Fruit fly (Drosophila melanogaster) whole organism, embryonic: ENCODE results near the gene peng.

Experiments used
- Aef1 ChIP-seq: fragments of 200-800 bp; sonication (Bioruptor generic); IDR thresholded peaks from 3 replicates; pipeline ENCODE4 v1.3.6; 2022; ENCODE audit warnings: missing biosample characterization, missing genetic modification characterization
- B-H2 ChIP-seq: fragments of 200-800 bp; sonication (Bioruptor generic); optimal IDR thresholded peaks from 2 replicates; lab custom pipeline; 2018; ENCODE audit warnings: missing biosample characterization, mild to moderate bottlenecking, missing genetic modification characterization
- CG10979 ChIP-seq: fragments of 200-800 bp; sonication (Bioruptor generic); optimal IDR thresholded peaks from 2 replicates; lab custom pipeline; 2018; ENCODE audit warnings: missing biosample characterization, mild to moderate bottlenecking, missing genetic modification characterization, moderate library complexity
- CG12155 ChIP-seq: fragments of 200-800 bp; sonication (Bioruptor generic); optimal IDR thresholded peaks from 3 replicates; lab custom pipeline; 2016; ENCODE audit warnings: missing biosample characterization, missing genetic modification characterization
- CG12299 ChIP-seq: fragments of 200-800 bp; sonication (Bioruptor generic); optimal IDR thresholded peaks from 2 replicates; lab custom pipeline; 2018; ENCODE audit warnings: missing biosample characterization, mild to moderate bottlenecking, missing genetic modification characterization
- CG12391 ChIP-seq: fragments of 200-800 bp; sonication (Bioruptor generic); optimal IDR thresholded peaks from 3 replicates; lab custom pipeline; 2018; ENCODE audit warnings: missing biosample characterization, mild to moderate bottlenecking, missing genetic modification characterization, moderate library complexity
- CG13894 ChIP-seq: fragments of 200-800 bp; sonication (Bioruptor generic); optimal IDR thresholded peaks from 3 replicates; lab custom pipeline; 2018; ENCODE audit warnings: missing biosample characterization, mild to moderate bottlenecking, missing genetic modification characterization, moderate library complexity
- CG14014 ChIP-seq: fragments of 200-800 bp; sonication (Bioruptor generic); IDR thresholded peaks from 2 replicates; pipeline ENCODE4 v1.3.6; 2022; ENCODE audit warnings: missing biosample characterization, missing genetic modification characterization
- CG14441 ChIP-seq: fragments of 200-800 bp; sonication (Bioruptor generic); IDR thresholded peaks from 2 replicates; pipeline ENCODE4 v1.3.6; 2022; ENCODE audit warnings: missing biosample characterization, missing genetic modification characterization
- CG1647 ChIP-seq: fragments of 200-800 bp; sonication (Bioruptor generic); optimal IDR thresholded peaks from 3 replicates; lab custom pipeline; 2016; ENCODE audit warnings: missing biosample characterization, missing genetic modification characterization
- CG17385 ChIP-seq: fragments of 200-800 bp; sonication (Bioruptor generic); optimal IDR thresholded peaks from 3 replicates; lab custom pipeline; 2018; ENCODE audit warnings: missing biosample characterization, mild to moderate bottlenecking, missing genetic modification characterization
- CG17568 ChIP-seq: fragments of 200-800 bp; sonication (Bioruptor generic); optimal IDR thresholded peaks from 2 replicates; lab custom pipeline; 2018; ENCODE audit warnings: missing biosample characterization, mild to moderate bottlenecking, missing genetic modification characterization, moderate library complexity
- CG1792 ChIP-seq: fragments of 200-800 bp; sonication (Bioruptor generic); optimal IDR thresholded peaks from 2 replicates; lab custom pipeline; 2016; ENCODE audit warnings: missing biosample characterization, missing genetic modification characterization
- CG2889 ChIP-seq: fragments of 200-800 bp; sonication (Bioruptor generic); IDR thresholded peaks from 3 replicates; pipeline ENCODE4 v1.3.6; 2022; ENCODE audit warnings: missing biosample characterization, missing genetic modification characterization
- CG30403 ChIP-seq: fragments of 200-800 bp; sonication (Bioruptor generic); optimal IDR thresholded peaks from 3 replicates; lab custom pipeline; 2016; ENCODE audit warnings: missing biosample characterization, missing genetic modification characterization
- CG31441 ChIP-seq: fragments of 200-800 bp; sonication (Bioruptor generic); IDR thresholded peaks from 2 replicates; pipeline ENCODE4 v1.3.6; 2022; ENCODE audit warnings: missing biosample characterization, missing genetic modification characterization
- CG3407 ChIP-seq: fragments of 200-800 bp; sonication (Bioruptor generic); optimal IDR thresholded peaks from 2 replicates; lab custom pipeline; 2018; ENCODE audit warnings: missing biosample characterization, mild to moderate bottlenecking, missing genetic modification characterization
- CG6683 ChIP-seq: fragments of 200-800 bp; sonication (Bioruptor generic); optimal IDR thresholded peaks from 2 replicates; lab custom pipeline; 2017; ENCODE audit warnings: missing biosample characterization, mild to moderate bottlenecking, missing genetic modification characterization, missing genetic modification reagents
- CG7987 ChIP-seq: fragments of 200-800 bp; sonication (Bioruptor generic); optimal IDR thresholded peaks from 2 replicates; lab custom pipeline; 2018; ENCODE audit warnings: missing biosample characterization, mild to moderate bottlenecking, missing genetic modification characterization, moderate library complexity
- CG9215 ChIP-seq: fragments of 200-800 bp; sonication (Bioruptor generic); IDR thresholded peaks from 2 replicates; pipeline ENCODE4 v1.3.6; 2022; ENCODE audit warnings: missing biosample characterization, missing genetic modification characterization
- CG9932 ChIP-seq: fragments of 200-800 bp; sonication (Bioruptor generic); IDR thresholded peaks from 2 replicates; pipeline ENCODE4 v1.3.6; 2022; ENCODE audit warnings: missing biosample characterization, missing genetic modification characterization
- D19A ChIP-seq: fragments of 200-800 bp; optimal IDR thresholded peaks from 3 replicates; lab custom pipeline; 2019; ENCODE audit warnings: missing biosample characterization, mild to moderate bottlenecking, missing genetic modification characterization, moderate library complexity
- Dfd ChIP-seq, 2 experiments: fragments of >200 bp; optimal IDR thresholded peaks; 2 replicates each; lab custom pipeline; 2017; ENCODE audit warnings: missing biosample characterization in 2 of 2, missing genetic modification characterization in 2 of 2
- Fer3 ChIP-seq: fragments of 200-800 bp; sonication (Bioruptor generic); optimal IDR thresholded peaks from 2 replicates; lab custom pipeline; 2018; ENCODE audit warnings: missing biosample characterization, mild to moderate bottlenecking, missing genetic modification characterization, moderate library complexity
- HLH3B ChIP-seq: fragments of 200-800 bp; sonication (Bioruptor generic); IDR thresholded peaks from 2 replicates; pipeline ENCODE4 v1.3.6; 2022; ENCODE audit warnings: missing biosample characterization, missing genetic modification characterization
- Lim3 ChIP-seq: fragments of 200-800 bp; sonication (Bioruptor generic); IDR thresholded peaks from 2 replicates; pipeline ENCODE4 v1.3.6; 2022; ENCODE audit warnings: missing biosample characterization, missing genetic modification characterization
- MBD-R2 ChIP-seq: fragments of 200-800 bp; sonication (Bioruptor generic); IDR thresholded peaks from 2 replicates; pipeline ENCODE4 v1.3.6; 2022; ENCODE audit warnings: missing biosample characterization, missing genetic modification characterization
- Mrtf ChIP-seq: fragments of 200-800 bp; sonication (Bioruptor generic); IDR thresholded peaks from 3 replicates; pipeline ENCODE4 v1.3.6; 2022; ENCODE audit warnings: missing biosample characterization, missing genetic modification characterization
- Neu2 ChIP-seq: fragments of 200-800 bp; sonication (Bioruptor generic); optimal IDR thresholded peaks from 3 replicates; lab custom pipeline; 2016; ENCODE audit warnings: missing biosample characterization, missing genetic modification characterization, borderline replicate concordance
- Sin3A ChIP-seq: fragments of >200 bp; optimal IDR thresholded peaks from 2 replicates; lab custom pipeline; 2018
- Sry-δ ChIP-seq: fragments of 200-800 bp; sonication (Bioruptor generic); optimal IDR thresholded peaks from 2 replicates; lab custom pipeline; 2016; ENCODE audit warnings: missing biosample characterization, missing genetic modification characterization
- YL-1 ChIP-seq: fragments of 200-800 bp; sonication (Bioruptor generic); optimal IDR thresholded peaks from 3 replicates; lab custom pipeline; 2017; ENCODE audit warnings: missing biosample characterization, mild to moderate bottlenecking, missing genetic modification characterization
- abd-A ChIP-seq: fragments of 200-800 bp; sonication (Bioruptor generic); optimal IDR thresholded peaks from 3 replicates; lab custom pipeline; 2019; ENCODE audit warnings: missing biosample characterization, mild to moderate bottlenecking, missing genetic modification characterization, moderate library complexity
- bcd ChIP-seq: fragments of 200-800 bp; sonication (Bioruptor generic); optimal IDR thresholded peaks from 2 replicates; lab custom pipeline; 2017; ENCODE audit warnings: missing biosample characterization, mild to moderate bottlenecking, missing genetic modification characterization
- chinmo ChIP-seq: fragments of 200-800 bp; sonication (Bioruptor generic); IDR thresholded peaks from 4 replicates; pipeline ENCODE4 v1.3.6; 2022; ENCODE audit warnings: missing biosample characterization, missing genetic modification characterization; ENCODE audit not compliant: partially characterized antibody
- dm ChIP-seq: fragments of 200-800 bp; sonication (Bioruptor generic); optimal IDR thresholded peaks from 3 replicates; lab custom pipeline; 2016; ENCODE audit warnings: missing biosample characterization, missing genetic modification characterization
- eve ChIP-seq, 2 experiments: fragments of >200 bp; optimal IDR thresholded peaks; 2 replicates each; lab custom pipeline; 2017; ENCODE audit warnings: missing biosample characterization in 2 of 2, missing genetic modification characterization in 2 of 2
- her ChIP-seq: fragments of 200-800 bp; sonication (Bioruptor generic); optimal IDR thresholded peaks from 2 replicates; lab custom pipeline; 2016; ENCODE audit warnings: missing biosample characterization, missing genetic modification characterization
- hkb ChIP-seq, 2 experiments: fragments of 200-800 bp in 1 of 2; fragments of >200 bp in 1 of 2; sonication (Bioruptor generic) in 1 of 2; IDR thresholded peaks in 1 of 2; optimal IDR thresholded peaks in 1 of 2; 2 replicates each; pipeline versions ENCODE4 v1.3.6 to Lab custom; 2017 to 2022; ENCODE audit warnings: missing biosample characterization in 1 of 2, missing genetic modification characterization in 1 of 2
- maf-S ChIP-seq: fragments of 200-800 bp; sonication (Bioruptor generic); optimal IDR thresholded peaks from 2 replicates; lab custom pipeline; 2016; ENCODE audit warnings: missing biosample characterization, missing genetic modification characterization
- nom ChIP-seq: fragments of 200-800 bp; sonication (Bioruptor generic); optimal IDR thresholded peaks from 2 replicates; lab custom pipeline; 2017; ENCODE audit warnings: missing biosample characterization, missing genetic modification characterization, mild to moderate bottlenecking, moderate library complexity, missing genetic modification reagents
- pan ChIP-seq, 4 experiments: fragments of >200 bp in 3 of 4; fragments of 200-800 bp in 1 of 4; sonication (Bioruptor generic) in 1 of 4; optimal IDR thresholded peaks in 3 of 4; IDR thresholded peaks in 1 of 4; 2 replicates each; pipeline versions ENCODE4 v1.3.6 to Lab custom; 2017 to 2022; ENCODE audit warnings: missing biosample characterization in 2 of 4, missing genetic modification characterization in 2 of 4, mixed read lengths in 1 of 4
- pho ChIP-seq: fragments of 200-800 bp; sonication (Bioruptor generic); optimal IDR thresholded peaks from 2 replicates; lab custom pipeline; 2016; ENCODE audit warnings: missing biosample characterization, missing genetic modification characterization
- ssp ChIP-seq: fragments of 200-800 bp; sonication (Bioruptor generic); IDR thresholded peaks from 2 replicates; pipeline ENCODE4 v1.3.6; 2022; ENCODE audit warnings: missing biosample characterization, missing genetic modification characterization
- sug ChIP-seq: fragments of 200-800 bp; optimal IDR thresholded peaks from 2 replicates; lab custom pipeline; 2019; ENCODE audit warnings: missing biosample characterization, mild to moderate bottlenecking, missing genetic modification characterization, moderate library complexity
- tgo ChIP-seq: fragments of 200-800 bp; sonication (Bioruptor generic); IDR thresholded peaks from 3 replicates; pipeline ENCODE4 v1.3.6; 2022; ENCODE audit warnings: missing biosample characterization, missing genetic modification characterization
- ttk ChIP-seq: fragments of 200-800 bp; sonication (Bioruptor generic); IDR thresholded peaks from 2 replicates; pipeline ENCODE4 v2.1.2; 2022; ENCODE audit warnings: missing biosample characterization, missing genetic modification characterization
- unc-4 ChIP-seq: fragments of 200-800 bp; sonication (Bioruptor generic); IDR thresholded peaks from 2 replicates; pipeline ENCODE4 v1.3.6; 2022; ENCODE audit warnings: missing biosample characterization, missing genetic modification characterization; ENCODE audit not compliant: partially characterized antibody
- zen2 ChIP-seq: fragments of 200-800 bp; sonication (Bioruptor generic); IDR thresholded peaks from 3 replicates; pipeline ENCODE4 v1.3.6; 2022; ENCODE audit warnings: missing biosample characterization, missing genetic modification characterization; ENCODE audit not compliant: partially characterized antibody

Gene peng

dm6 chrX:21345036-21345500 is 4.6 kb downstream of the peng start, which contains the start of gene dod (continued):
- peak; percentile 53 for TF ChIP-seq sug (tag; lab: Kevin White, UChicago)
- TF ChIP-seq dm (GFP tag; lab: Kevin White, UChicago), result peak; percentile 80
- peak; percentile 53; the same call in 1 of the 3 replicates for TF ChIP-seq zen2
- peak; percentile 11 for TF ChIP-seq CG10979 (tag; lab: Kevin White, UChicago)
- peak; percentile 47 for TF ChIP-seq B-H2 (GFP tag; lab: Kevin White, UChicago)
- TF ChIP-seq CG17568 (GFP tag; lab: Kevin White, UChicago), result no peak
- peak; percentile 7 for TF ChIP-seq CG6683 (GFP tag; lab: Kevin White, UChicago)
- peak; percentile 48; the same call in 1 of the 2 replicates for TF ChIP-seq CG14014
- peak; percentile 26 for TF ChIP-seq nom (GFP tag; lab: Kevin White, UChicago)
- TF ChIP-seq eve (GFP tag; optimal IDR thresholded peaks at IDR 0.05; lab: Kevin White, UChicago), result no peak
- TF ChIP-seq hkb (optimal IDR thresholded peaks at IDR 0.05; lab: Kevin White, UChicago), result no peak
- TF ChIP-seq hkb (GFP tag; IDR thresholded peaks at IDR 0.05; lab: Robert Waterston, UW), result peak; percentile 41; the same call in 1 of the 2 replicates
- peak; percentile 73 for TF ChIP-seq CG9932 (GFP tag; lab: Robert Waterston, UW)
- 0 out of 3 replicates have a peak, but pooled peaks have one; percentile 9 for TF ChIP-seq CG2889 (GFP tag; lab: Robert Waterston, UW)
- TF ChIP-seq abd-A, result no peak
- TF ChIP-seq YL-1 (GFP tag; lab: Kevin White, UChicago), result peak; percentile 82
- TF ChIP-seq CG9215, result peak; percentile 30; the same call in 1 of the 2 replicates
- no peak for TF ChIP-seq CG7987 (GFP tag; lab: Kevin White, UChicago)
- TF ChIP-seq CG12299 (tag; lab: Kevin White, UChicago), result no peak
- peak; percentile 54 for TF ChIP-seq CG17385 (GFP tag; lab: Kevin White, UChicago)
- TF ChIP-seq CG1792 (GFP tag; lab: Kevin White, UChicago), result peak; percentile 25
- peak; percentile 63 for TF ChIP-seq pho (GFP tag; lab: Kevin White, UChicago)
- peak; percentile 67 for TF ChIP-seq CG13894 (tag; lab: Kevin White, UChicago)
- TF ChIP-seq tgo (GFP tag; lab: Robert Waterston, UW), result no peak; the same call in 2 of the 3 replicates
- TF ChIP-seq CG12391, result peak; percentile 63
- no peak for TF ChIP-seq maf-S (GFP tag; lab: Kevin White, UChicago)
- TF ChIP-seq unc-4 (GFP tag; lab: Robert Waterston, UW), result peak; percentile 79
- TF ChIP-seq chinmo (GFP tag; lab: Robert Waterston, UW), result peak; percentile 73; the same call in 1 of the 4 replicates
- no peak for TF ChIP-seq CG1647
- peak; percentile 20 for TF ChIP-seq CG12155 (GFP tag; lab: Kevin White, UChicago)
- TF ChIP-seq ssp (GFP tag; lab: Robert Waterston, UW), result no peak
- TF ChIP-seq bcd (GFP tag; lab: Kevin White, UChicago), result peak; percentile 39
- no peak for TF ChIP-seq CG3407 (GFP tag; lab: Kevin White, UChicago)
- peak; percentile 37; the same call in 1 of the 2 replicates for TF ChIP-seq CG14441 (GFP tag; lab: Robert Waterston, UW)
- no peak for TF ChIP-seq Dfd (GFP tag; optimal IDR thresholded peaks at IDR 0.05; lab: Kevin White, UChicago)
- TF ChIP-seq Neu2 (GFP tag; lab: Kevin White, UChicago), result no peak
- TF ChIP-seq D19A (tag; lab: Kevin White, UChicago), result no peak
- peak; percentile 82 for TF ChIP-seq Sry-δ
- TF ChIP-seq HLH3B, result no peak
- no peak for TF ChIP-seq Aef1
- TF ChIP-seq MBD-R2 (GFP tag; lab: Robert Waterston, UW), result peak; percentile 98
- no peak; the same call in 1 of the 2 replicates for TF ChIP-seq CG31441 (GFP tag; lab: Robert Waterston, UW)
- no peak for TF ChIP-seq Lim3
- peak; percentile 68 for TF ChIP-seq Sin3A (lab: Kevin White, UChicago)
- TF ChIP-seq her, result peak; percentile 43
- peak; percentile 33 for TF ChIP-seq Fer3
- TF ChIP-seq pan (optimal IDR thresholded peaks at IDR 0.05; lab: Kevin White, UChicago), result no peak
- TF ChIP-seq pan (GFP tag; optimal IDR thresholded peaks at IDR 0.05 in 1 of 2, IDR thresholded peaks at IDR 0.05 in 1 of 2), result peak in 1 of 2 experiments; percentile 54
- peak; percentile 51 for TF ChIP-seq CG30403 (GFP tag; lab: Kevin White, UChicago)
- TF ChIP-seq ttk (GFP tag; lab: Robert Waterston, UW), result peak; percentile 17; the same call in 1 of the 2 replicates
- TF ChIP-seq Mrtf (GFP tag; lab: Robert Waterston, UW), result no peak
